Worm (Caenorhabditis elegans) whole organism, young adult: ENCODE measurements around the gene srab-20.
"Not testable (repeated sequence)": the region's sequence is repeated elsewhere in the genome, so short reads cannot be mapped to it uniquely, and the experiment has no call there.

Experiments
- B0261.1 ChIP-seq: sonication (generic microtip); optimal IDR thresholded peaks from 2 replicates; lab custom pipeline; 2016; ENCODE audit warnings: mild to moderate bottlenecking, missing genetic modification characterization, moderate library complexity, missing compliant biosample characterization
- B0336.3 ChIP-seq: fragments of 200-800 bp; sonication (Bioruptor generic); IDR thresholded peaks from 2 replicates; pipeline ENCODE4 v1.3.6; 2022; ENCODE audit warnings: missing genetic modification characterization, missing compliant biosample characterization
- C06A6.2 ChIP-seq: fragments of 200-800 bp; sonication (Bioruptor generic); conservative IDR thresholded peaks from 2 replicates; pipeline ENCODE4 v1.3.6; 2022; ENCODE audit warnings: missing genetic modification characterization, missing compliant biosample characterization
- C17E4.6 ChIP-seq: fragments of 200-800 bp; sonication (Bioruptor generic); IDR thresholded peaks from 2 replicates; pipeline ENCODE4 v1.3.6; 2022; ENCODE audit warnings: missing genetic modification reagents, missing genetic modification characterization, missing compliant biosample characterization
- F22D6.2 ChIP-seq: sonication (generic microtip); optimal IDR thresholded peaks from 2 replicates; lab custom pipeline; 2016; ENCODE audit warnings: mild to moderate bottlenecking, missing genetic modification characterization, missing compliant biosample characterization
- F23B12.7 ChIP-seq: sonication (generic microtip); optimal IDR thresholded peaks from 2 replicates; lab custom pipeline; 2017; ENCODE audit warnings: missing genetic modification characterization, mild to moderate bottlenecking, missing compliant biosample characterization, antibody characterized with exemption, moderate library complexity; ENCODE audit not compliant: insufficient read depth
- F57A8.1 ChIP-seq: fragments of 200-800 bp; sonication (Bioruptor generic); optimal IDR thresholded peaks from 2 replicates; lab custom pipeline; 2018; ENCODE audit warnings: mild to moderate bottlenecking, missing genetic modification characterization, moderate library complexity, missing compliant biosample characterization
- ZK185.1 ChIP-seq: sonication (generic microtip); optimal IDR thresholded peaks from 2 replicates; lab custom pipeline; 2016; ENCODE audit warnings: mild to moderate bottlenecking, missing genetic modification characterization, missing compliant biosample characterization; ENCODE audit not compliant: poor library complexity, severe bottlenecking
- aptf-2 ChIP-seq: fragments of 200-800 bp; sonication (Bioruptor generic); conservative IDR thresholded peaks from 2 replicates; pipeline ENCODE4 v1.3.6; 2022; ENCODE audit warnings: missing genetic modification reagents, missing genetic modification characterization, missing compliant biosample characterization
- atf-7 ChIP-seq: sonication (generic microtip); optimal IDR thresholded peaks from 2 replicates; lab custom pipeline; 2017; ENCODE audit warnings: mild to moderate bottlenecking, missing genetic modification characterization, missing compliant biosample characterization
- athp-1 ChIP-seq: sonication (generic microtip); optimal IDR thresholded peaks from 2 replicates; lab custom pipeline; 2017; ENCODE audit warnings: mild to moderate bottlenecking, missing genetic modification characterization, missing compliant biosample characterization
- attf-3 ChIP-seq: fragments of 200-800 bp; sonication (Bioruptor generic); conservative IDR thresholded peaks from 2 replicates; pipeline ENCODE4 v1.3.6; 2022; ENCODE audit warnings: missing genetic modification reagents, missing genetic modification characterization, missing compliant biosample characterization
- ceh-58 ChIP-seq: fragments of 200-800 bp; sonication (Bioruptor generic); IDR thresholded peaks from 2 replicates; pipeline ENCODE4 v1.3.6; 2022; ENCODE audit warnings: missing genetic modification characterization, missing compliant biosample characterization
- dpff-1 ChIP-seq: sonication (generic microtip); optimal IDR thresholded peaks from 2 replicates; lab custom pipeline; 2017; ENCODE audit warnings: mild to moderate bottlenecking, missing genetic modification characterization, missing compliant biosample characterization
- hlh-12 ChIP-seq: sonication (generic microtip); optimal IDR thresholded peaks from 2 replicates; lab custom pipeline; 2016; ENCODE audit warnings: missing genetic modification characterization, missing compliant biosample characterization
- hmg-20 ChIP-seq: fragments of 200-800 bp; sonication (Bioruptor generic); IDR thresholded peaks from 2 replicates; pipeline ENCODE4 v1.3.6; 2022; ENCODE audit warnings: missing genetic modification reagents, missing genetic modification characterization, missing compliant biosample characterization
- hrde-1 ChIP-seq: sonication (generic microtip); optimal IDR thresholded peaks from 2 replicates; lab custom pipeline; 2016; ENCODE audit warnings: missing genetic modification characterization, mild to moderate bottlenecking, missing compliant biosample characterization, moderate library complexity, missing genotype, missing genetic modification reagents, borderline replicate concordance
- hsf-1 ChIP-seq: fragments of 200-800 bp; sonication (Bioruptor generic); IDR thresholded peaks from 2 replicates; pipeline ENCODE4 v1.3.6; 2022; ENCODE audit warnings: missing genetic modification reagents, missing genetic modification characterization, missing compliant biosample characterization
- lin-54 ChIP-seq: fragments of 200-800 bp; sonication (Bioruptor generic); optimal IDR thresholded peaks from 2 replicates; lab custom pipeline; 2018; ENCODE audit warnings: mild to moderate bottlenecking, missing genetic modification characterization, missing compliant biosample characterization
- lir-1 ChIP-seq: fragments of 200-800 bp; sonication (Bioruptor generic); conservative IDR thresholded peaks from 2 replicates; pipeline ENCODE4 v1.3.6; 2022; ENCODE audit warnings: missing genetic modification reagents, missing genetic modification characterization, missing compliant biosample characterization
- lsl-1 ChIP-seq: fragments of 200-800 bp; sonication (Bioruptor generic); optimal IDR thresholded peaks from 2 replicates; lab custom pipeline; 2018; ENCODE audit warnings: mild to moderate bottlenecking, missing genetic modification characterization, moderate library complexity, missing compliant biosample characterization
- madf-6 ChIP-seq: fragments of 200-800 bp; sonication (Bioruptor generic); IDR thresholded peaks from 2 replicates; pipeline ENCODE4 v1.3.6; 2022; ENCODE audit warnings: missing genetic modification reagents, missing genetic modification characterization, missing compliant biosample characterization
- mes-4 ChIP-seq: sonication (generic microtip); optimal IDR thresholded peaks from 2 replicates; lab custom pipeline; 2016; ENCODE audit warnings: missing genotype, missing genetic modification characterization, missing compliant biosample characterization
- nfya-2 ChIP-seq: fragments of 200-800 bp; sonication (Bioruptor generic); IDR thresholded peaks from 2 replicates; pipeline ENCODE4 v1.3.6; 2022; ENCODE audit warnings: missing genetic modification reagents, missing genetic modification characterization, missing compliant biosample characterization
- nhr-80 ChIP-seq: sonication (generic microtip); optimal IDR thresholded peaks from 2 replicates; lab custom pipeline; 2016; ENCODE audit warnings: missing genetic modification characterization, missing compliant biosample characterization
- rcor-1 ChIP-seq: fragments of 200-800 bp; sonication (Bioruptor generic); IDR thresholded peaks from 2 replicates; pipeline ENCODE4 v1.3.6; 2022; ENCODE audit warnings: missing genetic modification reagents, missing genetic modification characterization, missing compliant biosample characterization
- rpc-1 ChIP-seq, 2 experiments: fragments of 150-350 bp in 1 of 2; sonication (generic microtip) in 1 of 2; optimal IDR thresholded peaks; 2 replicates each; lab custom pipeline; 2014 to 2018; ENCODE audit warnings: missing biosample characterization in 1 of 2, missing genetic modification characterization in 1 of 2, missing genetic modification reagents in 1 of 2, missing genotype in 1 of 2
- snpc-1.1 ChIP-seq: sonication (generic microtip); optimal IDR thresholded peaks from 2 replicates; lab custom pipeline; 2017; ENCODE audit warnings: missing genetic modification characterization, mild to moderate bottlenecking, missing compliant biosample characterization, antibody characterized with exemption, moderate library complexity, missing genotype, missing genetic modification reagents; ENCODE audit not compliant: insufficient read depth
- snpc-4 ChIP-seq, 5 experiments: fragments of 150-350 bp in 1 of 5; sonication (generic microtip) in 4 of 5; optimal IDR thresholded peaks; 2 replicates each; lab custom pipeline; 2014 to 2018; ENCODE audit warnings: missing genetic modification characterization in 5 of 5, missing biosample characterization in 3 of 5, antibody characterized with exemption in 2 of 5, mild to moderate bottlenecking in 2 of 5, missing compliant biosample characterization in 2 of 5, missing genotype in 2 of 5, moderate library complexity in 2 of 5, missing genetic modification reagents in 1 of 5
- tbp1 ChIP-seq: fragments of 200-800 bp; sonication (Bioruptor generic); optimal IDR thresholded peaks from 2 replicates; lab custom pipeline; 2018; ENCODE audit warnings: mild to moderate bottlenecking, missing genetic modification characterization, missing compliant biosample characterization
- zfh-2 ChIP-seq: fragments of 200-800 bp; sonication (Bioruptor generic); conservative IDR thresholded peaks from 2 replicates; pipeline ENCODE4 v1.3.6; 2022; ENCODE audit warnings: missing genetic modification reagents, missing genetic modification characterization, missing compliant biosample characterization
- ztf-3 ChIP-seq: fragments of 200-800 bp; sonication (Bioruptor generic); optimal IDR thresholded peaks from 2 replicates; lab custom pipeline; 2018; ENCODE audit warnings: mild to moderate bottlenecking, missing genetic modification characterization, missing compliant biosample characterization

The srab-20 gene

ce11 chrV:3394065-3394464, 34.7 kb upstream of the srab-20 start:
- TF ChIP-seq F22D6.2 (tag; lab: Kevin White, UChicago): no peak
- no peak for TF ChIP-seq snpc-1.1 (tag; lab: Kevin White, UChicago)
- no peak for TF ChIP-seq hsf-1 (GFP tag; lab: Robert Waterston, UW)
- no peak for TF ChIP-seq nfya-2 (GFP tag; lab: Robert Waterston, UW)
- TF ChIP-seq snpc-4 (GFP tag; optimal IDR thresholded peaks at IDR 0.05; lab: Kevin White, UChicago): no peak
- TF ChIP-seq snpc-4 (tag; optimal IDR thresholded peaks at IDR 0.05; lab: Kevin White, UChicago): peak in 1 of 4 experiments; percentile 75
- TF ChIP-seq ZK185.1 (tag; lab: Kevin White, UChicago): no peak
- peak; percentile 70 for TF ChIP-seq zfh-2
- no peak for TF ChIP-seq lin-54 (GFP tag; lab: Kevin White, UChicago)

DNA sequence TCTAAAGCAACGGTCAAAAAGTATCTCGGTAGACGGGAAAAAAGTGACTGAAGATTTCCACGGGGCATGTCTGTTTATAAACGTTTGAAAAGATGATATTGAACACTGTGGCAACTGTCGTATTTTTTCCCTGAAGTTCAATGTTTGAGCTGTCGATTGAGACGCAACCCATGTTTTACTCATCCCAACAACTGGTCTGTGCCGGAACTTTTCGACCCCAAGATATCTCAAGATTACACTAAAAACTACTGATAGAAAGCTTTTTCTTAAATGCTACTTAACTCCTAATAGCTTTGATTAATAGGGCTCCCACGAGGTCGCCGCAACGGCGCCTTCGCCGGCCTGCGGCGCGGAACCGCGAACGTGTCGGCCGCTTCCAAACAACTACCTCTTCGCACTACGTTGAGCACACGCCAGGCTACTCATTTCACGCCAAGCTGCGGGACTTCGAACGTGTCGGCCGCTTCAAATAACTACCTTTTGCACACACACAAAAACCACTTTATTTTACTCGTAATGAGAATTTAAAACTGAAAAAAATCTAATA, 34.0 kb upstream of the srab-20 start, which contains the start of gene T20D4.15:
TSS of gene T20D4.15 (minus strand) at position 51 of the 547 bp plus-strand sequence.
- TF ChIP-seq ceh-58 (GFP tag; lab: Robert Waterston, UW): no peak
- peak; percentile 73 for TF ChIP-seq zfh-2

- TF ChIP-seq atf-7 (tag; lab: Kevin White, UChicago); dpff-1; madf-6 (GFP tag; lab: Robert Waterston, UW): not testable (repeated sequence)
Measured at ce11 chrV:3396765-3397164, 32.0 kb upstream of the srab-20 start, which contains the start of gene T20D4.12. Gene T20D4.12 (plus strand): TSS chrV:3397065.

DNA sequence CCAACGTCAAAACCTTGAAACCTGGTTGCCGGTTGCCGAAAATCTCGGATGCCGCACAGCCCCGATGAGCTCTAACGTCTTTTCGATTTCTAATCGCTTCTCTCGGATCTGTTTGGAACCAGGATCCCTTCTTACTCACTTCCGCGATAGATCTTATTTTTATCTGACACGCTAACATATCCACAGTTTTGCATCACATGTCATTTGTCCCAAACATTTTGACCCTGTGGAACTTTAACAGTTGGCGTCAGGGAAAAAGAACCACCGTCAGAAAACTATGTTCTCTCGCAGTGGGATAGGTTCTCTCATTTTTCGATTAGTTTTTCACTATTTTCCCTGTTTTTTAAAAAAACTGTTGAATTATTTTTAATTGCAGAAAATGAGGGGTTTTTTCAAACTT, 30.5 kb upstream of the srab-20 start, which contains the start of gene T20D4.11:
TSS of gene T20D4.11 (plus strand) at position 377 of the 400 bp plus-strand sequence.
- TF ChIP-seq lin-54 (GFP tag; lab: Kevin White, UChicago): no peak
- no peak for TF ChIP-seq ztf-3 (GFP tag; lab: Kevin White, UChicago)
- TF ChIP-seq lir-1 (GFP tag; lab: Robert Waterston, UW): no peak
- TF ChIP-seq nhr-80 (tag; lab: Kevin White, UChicago): no peak
- TF ChIP-seq attf-3 (GFP tag; lab: Robert Waterston, UW): no peak
- TF ChIP-seq rpc-1 (optimal IDR thresholded peaks at IDR 0.05; lab: Kevin White, UChicago): no peak
- no peak for TF ChIP-seq rpc-1 (tag; optimal IDR thresholded peaks at IDR 0.05; lab: Kevin White, UChicago)
- TF ChIP-seq F57A8.1 (GFP tag; lab: Kevin White, UChicago): no peak
- no peak for TF ChIP-seq mes-4
- no peak for TF ChIP-seq hlh-12 (tag; lab: Kevin White, UChicago)
- TF ChIP-seq hmg-20 (GFP tag; lab: Robert Waterston, UW): no peak
- no peak for TF ChIP-seq tbp1 (GFP tag; lab: Kevin White, UChicago)
- no peak for TF ChIP-seq snpc-4 (GFP tag; optimal IDR thresholded peaks at IDR 0.05; lab: Kevin White, UChicago)
- no peak for TF ChIP-seq snpc-4 (tag; optimal IDR thresholded peaks at IDR 0.05; lab: Kevin White, UChicago)
- TF ChIP-seq B0261.1 (tag; lab: Kevin White, UChicago): no peak
- TF ChIP-seq F23B12.7 (tag; lab: Kevin White, UChicago): no peak

DNA sequence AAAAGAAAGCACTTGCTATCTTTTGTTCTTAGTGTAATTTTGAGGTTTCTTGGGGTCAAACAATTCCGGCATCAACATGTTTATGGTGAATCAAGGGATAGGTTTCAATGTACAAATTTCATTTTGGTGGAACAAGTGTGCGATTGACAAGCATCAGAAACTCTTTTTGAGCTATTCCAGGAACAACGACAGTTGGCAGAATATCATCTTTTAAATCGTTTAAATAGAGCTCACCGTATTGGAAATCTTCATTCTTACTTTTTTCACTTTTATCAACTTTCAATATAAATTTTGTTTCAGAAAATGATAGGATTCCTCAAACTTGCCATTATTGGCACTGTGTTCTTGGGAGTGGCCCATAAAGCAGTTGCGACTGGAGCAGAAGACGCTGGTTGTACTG, 28.8 kb upstream of the srab-20 start, which contains the start of gene T20D4.10:
TSS of gene T20D4.10 (plus strand) at position 301 of the 400 bp plus-strand sequence.
- not testable (repeated sequence) for TF ChIP-seq snpc-4 (GFP tag; optimal IDR thresholded peaks at IDR 0.05; lab: Kevin White, UChicago); snpc-4 (tag; optimal IDR thresholded peaks at IDR 0.05; lab: Kevin White, UChicago); F23B12.7 (tag; lab: Kevin White, UChicago); madf-6 (GFP tag; lab: Robert Waterston, UW)

DNA sequence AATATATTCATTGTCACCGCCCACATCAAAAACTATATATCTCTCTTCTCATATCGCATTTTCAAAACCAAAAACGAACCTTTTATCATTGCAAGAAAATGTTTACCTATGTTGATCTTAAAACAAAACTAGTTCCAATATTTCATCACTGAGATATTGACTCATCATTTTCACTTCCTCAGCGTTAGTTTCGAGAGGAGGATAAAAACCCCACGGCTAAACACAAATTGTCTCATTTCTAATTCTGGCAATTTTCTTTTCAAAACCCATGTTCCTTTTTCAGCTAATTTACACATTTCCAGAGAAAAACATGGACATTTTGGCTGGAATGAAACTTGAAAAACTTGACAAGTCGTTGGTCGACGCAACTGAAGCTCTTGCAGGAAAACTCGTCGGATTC, 20.2 kb upstream of the srab-20 start, which contains the start of gene T20D4.7:
TSS of gene T20D4.7 (plus strand) at position 301 of the 400 bp plus-strand sequence.
- TF ChIP-seq madf-6 (GFP tag; lab: Robert Waterston, UW) (no peak), C06A6.2 (GFP tag; lab: Robert Waterston, UW) (no peak), rcor-1 (GFP tag; lab: Robert Waterston, UW) (no peak), atf-7 (tag; lab: Kevin White, UChicago) (no peak), C17E4.6 (GFP tag; lab: Robert Waterston, UW) (no peak), aptf-2 (no peak), athp-1 (tag; lab: Kevin White, UChicago) (no peak), lsl-1 (GFP tag; lab: Kevin White, UChicago) (no peak), B0336.3 (no peak), hrde-1 (tag; lab: Kevin White, UChicago) (no peak)
- TF ChIP-seq, all 124 proteins: peak for 0
